Fruit fly (Drosophila melanogaster): ENCODE measurements around the gene Rala.

Rala gene

dm6 chrX:3696540-3697206 lies 22.8 kb downstream of the Rala start (continued):
- no peak for TF ChIP-seq ato (GFP tag; IDR thresholded peaks at IDR 0.05; ENCODE audit: partially characterized antibody)
- 0 out of 2 replicates have a peak, but pooled peaks have one; percentile 6 for TF ChIP-seq HLH3B (GFP tag; IDR thresholded peaks at IDR 0.05)
- TF ChIP-seq unc-4 (GFP tag; IDR thresholded peaks at IDR 0.05; ENCODE audit: partially characterized antibody) = no peak
- TF ChIP-seq usp (GFP tag; optimal IDR thresholded peaks at IDR 0.05) = no peak
- TF ChIP-seq CTCF (GFP tag; optimal IDR thresholded peaks at IDR 0.05) = no peak
- no peak for TF ChIP-seq lilli (GFP tag; optimal IDR thresholded peaks at IDR 0.05)
- no peak for TF ChIP-seq gro (GFP tag; optimal IDR thresholded peaks at IDR 0.05)
- TF ChIP-seq twi (tag; optimal IDR thresholded peaks at IDR 0.05) = no peak
- TF ChIP-seq pnt (GFP tag; optimal IDR thresholded peaks at IDR 0.05) = no peak
- TF ChIP-seq gcm2 (GFP tag; optimal IDR thresholded peaks at IDR 0.05) = no peak
- TF ChIP-seq Chrac-16 (GFP tag; optimal IDR thresholded peaks at IDR 0.05) = peak; percentile 5
- no peak for TF ChIP-seq vnd (GFP tag; IDR thresholded peaks at IDR 0.05; ENCODE audit: partially characterized antibody)
- TF ChIP-seq yki (optimal IDR thresholded peaks at IDR 0.05) = no peak
- TF ChIP-seq CG7745 (tag; optimal IDR thresholded peaks at IDR 0.05) = no peak
- TF ChIP-seq Fer3 (tag; optimal IDR thresholded peaks at IDR 0.05) = no peak
- TF ChIP-seq Bdp1 (GFP tag; optimal IDR thresholded peaks at IDR 0.05) = no peak
- no peak for TF ChIP-seq CoRest (tag; optimal IDR thresholded peaks at IDR 0.05)
- TF ChIP-seq ac (GFP tag; optimal IDR thresholded peaks at IDR 0.05) = no peak
- TF ChIP-seq Trl (optimal IDR thresholded peaks at IDR 0.05) = peak; percentile 65 to 85
- no peak for TF ChIP-seq Trl (GFP tag; optimal IDR thresholded peaks at IDR 0.05)
- TF ChIP-seq tin (GFP tag; optimal IDR thresholded peaks at IDR 0.05) = no peak
- TF ChIP-seq slp2 (GFP tag; optimal IDR thresholded peaks at IDR 0.05) = no peak
- TF ChIP-seq NC2α (GFP tag; optimal IDR thresholded peaks at IDR 0.05) = no peak
- TF ChIP-seq CG33213 (GFP tag; optimal IDR thresholded peaks at IDR 0.05) = no peak
- TF ChIP-seq fd96Cb (tag; optimal IDR thresholded peaks at IDR 0.05) = peak; percentile 22
- TF ChIP-seq prd (optimal IDR thresholded peaks at IDR 0.05) = no peak
- TF ChIP-seq prd (GFP tag; IDR thresholded peaks at IDR 0.05) = no peak
- TF ChIP-seq CG7372 (GFP tag; IDR thresholded peaks at IDR 0.05) = no peak
- no peak for TF ChIP-seq peb (GFP tag; IDR thresholded peaks at IDR 0.05)
- peak; percentile 42 for TF ChIP-seq kni (GFP tag; optimal IDR thresholded peaks at IDR 0.05)
- peak; percentile 32 for TF ChIP-seq unpg (GFP tag; optimal IDR thresholded peaks at IDR 0.05)
- no peak for TF ChIP-seq lov (optimal IDR thresholded peaks at IDR 0.05)
- no peak for TF ChIP-seq lov (GFP tag; IDR thresholded peaks at IDR 0.05)
- TF ChIP-seq CG31441 (GFP tag; IDR thresholded peaks at IDR 0.05) = 0 out of 2 replicates have a peak, but pooled peaks have one; percentile 30
- no peak for TF ChIP-seq scrt (GFP tag; optimal IDR thresholded peaks at IDR 0.05)
- TF ChIP-seq crol (GFP tag; IDR thresholded peaks at IDR 0.05) = no peak
- no peak for TF ChIP-seq nerfin-2 (GFP tag; IDR thresholded peaks at IDR 0.05; ENCODE audit: partially characterized antibody)
- TF ChIP-seq Gsc (GFP tag; IDR thresholded peaks at IDR 0.05) = no peak
- TF ChIP-seq ind (GFP tag; optimal IDR thresholded peaks at IDR 0.05) = no peak
- TF ChIP-seq tx (GFP tag; optimal IDR thresholded peaks at IDR 0.05) = no peak
- no peak for TF ChIP-seq CG32772 (GFP tag; IDR thresholded peaks at IDR 0.05)
- peak; percentile 12 for TF ChIP-seq az2 (GFP tag; optimal IDR thresholded peaks at IDR 0.05)
- peak; percentile 42 for TF ChIP-seq Hey (tag; optimal IDR thresholded peaks at IDR 0.05)
- no peak for TF ChIP-seq CG34422 (GFP tag; IDR thresholded peaks at IDR 0.05)
- no peak for TF ChIP-seq gce (GFP tag; IDR thresholded peaks at IDR 0.05)
- peak; percentile 18 for TF ChIP-seq dmrt11E (tag; optimal IDR thresholded peaks at IDR 0.05)
- TF ChIP-seq CG14965 (GFP tag; optimal IDR thresholded peaks at IDR 0.05; ENCODE audit: borderline replicate concordance) = no peak
- no peak for TF ChIP-seq CG1832 (GFP tag; optimal IDR thresholded peaks at IDR 0.05)
- TF ChIP-seq croc (GFP tag; conservative IDR thresholded peaks at IDR 0.05) = no peak
- no peak for TF ChIP-seq emc (GFP tag; optimal IDR thresholded peaks at IDR 0.05)
- peak; percentile 29 for TF ChIP-seq dm (GFP tag; optimal IDR thresholded peaks at IDR 0.05)
- TF ChIP-seq CG43689 (GFP tag; IDR thresholded peaks at IDR 0.05) = no peak
- TF ChIP-seq Gug (GFP tag; IDR thresholded peaks at IDR 0.05) = no peak
